Fruit fly (Drosophila melanogaster): Measurements from ENCODE around the gene Pglym87.

Pglym87 gene

dm6 chr3R:12244468-12245060, 12.0 kb upstream of the Pglym87 start (continued):
- peak; percentile 17 for TF ChIP-seq grn (GFP tag; optimal IDR thresholded peaks at IDR 0.05)
- TF ChIP-seq ranshi (GFP tag; IDR thresholded peaks at IDR 0.05), result no peak
- no peak for TF ChIP-seq CG11695 (GFP tag; IDR thresholded peaks at IDR 0.05)
- peak; percentile 84 for TF ChIP-seq Jarid2 (GFP tag; optimal IDR thresholded peaks at IDR 0.05)
- peak; percentile 81 for TF ChIP-seq CG10321 (GFP tag; IDR thresholded peaks at IDR 0.05)
- TF ChIP-seq zen2 (GFP tag; IDR thresholded peaks at IDR 0.05; ENCODE audit: partially characterized antibody), result peak; percentile 27; the same call in 1 of the 3 replicates
- TF ChIP-seq CG1832 (GFP tag; optimal IDR thresholded peaks at IDR 0.05), result peak; percentile 78
- no peak for TF ChIP-seq sob (GFP tag; IDR thresholded peaks at IDR 0.05)
- TF ChIP-seq Nf-YB (GFP tag; optimal IDR thresholded peaks at IDR 0.05), result peak; percentile 98
- peak in 1 of 2 experiments; percentile 62 for TF ChIP-seq Hr78 (GFP tag; optimal IDR thresholded peaks at IDR 0.05)
- TF ChIP-seq ham (GFP tag; IDR thresholded peaks at IDR 0.05), result no peak
- TF ChIP-seq CTCF (GFP tag; optimal IDR thresholded peaks at IDR 0.05), result peak; percentile 36
- no peak for TF ChIP-seq esg (GFP tag; conservative IDR thresholded peaks at IDR 0.05)
- 0 out of 2 replicates have a peak, but pooled peaks have one; percentile 51 for TF ChIP-seq vvl (GFP tag; IDR thresholded peaks at IDR 0.05)
- no peak for TF ChIP-seq CG7357 (GFP tag; IDR thresholded peaks at IDR 0.05)
- TF ChIP-seq gsb-n (tag; optimal IDR thresholded peaks at IDR 0.05), result peak; percentile 13
- TF ChIP-seq Opbp (GFP tag; IDR thresholded peaks at IDR 0.05; ENCODE audit: partially characterized antibody), result 0 out of 3 replicates have a peak, but pooled peaks have one; percentile 10
- TF ChIP-seq Nf-YA (GFP tag; IDR thresholded peaks at IDR 0.05), result peak; percentile 91
- TF ChIP-seq CG2199 (GFP tag; IDR thresholded peaks at IDR 0.05), result peak; percentile 87; the same call in 2 of the 3 replicates
- peak; percentile 64; the same call in 1 of the 2 replicates for TF ChIP-seq Bgb (GFP tag; IDR thresholded peaks at IDR 0.05; ENCODE audit: partially characterized antibody)
- peak; percentile 27; the same call in 1 of the 2 replicates for TF ChIP-seq tna (GFP tag; IDR thresholded peaks at IDR 0.05; ENCODE audit: partially characterized antibody)
- peak; percentile 58; the same call in 1 of the 3 replicates for TF ChIP-seq otp (GFP tag; IDR thresholded peaks at IDR 0.05)
- peak; percentile 65 for TF ChIP-seq cg (GFP tag; optimal IDR thresholded peaks at IDR 0.05)
- no peak for TF ChIP-seq CG18476 (GFP tag; optimal IDR thresholded peaks at IDR 0.05)
- TF ChIP-seq seq (GFP tag; IDR thresholded peaks at IDR 0.05), result 0 out of 2 replicates have a peak, but pooled peaks have one; percentile 38
- TF ChIP-seq chm (GFP tag; IDR thresholded peaks at IDR 0.05), result peak; percentile 60; the same call in 1 of the 2 replicates
- TF ChIP-seq amos (GFP tag; IDR thresholded peaks at IDR 0.05; ENCODE audit: partially characterized antibody), result peak; percentile 52; the same call in 1 of the 2 replicates
- TF ChIP-seq sna (GFP tag; IDR thresholded peaks at IDR 0.05; ENCODE audit: partially characterized antibody), result 0 out of 2 replicates have a peak, but pooled peaks have one; percentile 14
- no peak for TF ChIP-seq slp2 (GFP tag; optimal IDR thresholded peaks at IDR 0.05)
- peak; percentile 76 for TF ChIP-seq CG34376 (GFP tag; optimal IDR thresholded peaks at IDR 0.05)
- TF ChIP-seq CG31224 (GFP tag; IDR thresholded peaks at IDR 0.05), result no peak

dm6 chr3R:12239166-12239565, 6.6 kb upstream of the Pglym87 start, which contains the start of gene Cyp313a3:
Gene Cyp313a3 (minus strand): TSS chr3R:12239266.
- TF ChIP-seq knrl (GFP tag; IDR thresholded peaks at IDR 0.05; ENCODE audit: partially characterized antibody), result 0 out of 3 replicates have a peak, but pooled peaks have one; percentile 6
- TF ChIP-seq oc (tag; optimal IDR thresholded peaks at IDR 0.05), result peak; percentile 1
- no peak for TF ChIP-seq bcd (GFP tag; optimal IDR thresholded peaks at IDR 0.05)
- TF ChIP-seq CG6683 (GFP tag; optimal IDR thresholded peaks at IDR 0.05), result no peak

dm6 chr3R:12236804-12237203, 4.3 kb upstream of the Pglym87 start, which contains the start of gene Cyp313a2:
Gene Cyp313a2 (minus strand): TSS chr3R:12236904.
- TF ChIP-seq CG8359 (GFP tag; optimal IDR thresholded peaks at IDR 0.05; ENCODE audit: borderline replicate concordance), result no peak
- no peak for TF ChIP-seq Deaf1 (tag; optimal IDR thresholded peaks at IDR 0.05)
- no peak for TF ChIP-seq hkb (optimal IDR thresholded peaks at IDR 0.05)
- no peak for TF ChIP-seq hkb (GFP tag; IDR thresholded peaks at IDR 0.05)
- no peak for TF ChIP-seq CG11696 (GFP tag; IDR thresholded peaks at IDR 0.05)
- TF ChIP-seq CG2678 (tag; optimal IDR thresholded peaks at IDR 0.05), result no peak
- TF ChIP-seq CG6175 (GFP tag; IDR thresholded peaks at IDR 0.05), result no peak
- no peak for TF ChIP-seq Dbx (GFP tag; IDR thresholded peaks at IDR 0.05)
- no peak for TF ChIP-seq CG10654 (GFP tag; optimal IDR thresholded peaks at IDR 0.05)
- no peak for TF ChIP-seq tap (tag; optimal IDR thresholded peaks at IDR 0.05)
- TF ChIP-seq CG18476 (GFP tag; optimal IDR thresholded peaks at IDR 0.05), result no peak
- TF ChIP-seq sr (GFP tag; IDR thresholded peaks at IDR 0.05), result no peak
- no peak for TF ChIP-seq vvl (GFP tag; IDR thresholded peaks at IDR 0.05)
